Fruit fly (Drosophila melanogaster) whole organism, prepupa: ENCODE data around the gene Mst36Fb.

Source experiments
- Blimp-1 ChIP-seq: fragments of 200-800 bp; sonication (Bioruptor generic); optimal IDR thresholded peaks from 3 replicates; lab custom pipeline; 2017; ENCODE audit warnings: missing biosample characterization, missing genetic modification characterization, mild to moderate bottlenecking, moderate library complexity, missing genetic modification reagents
- CG10631 ChIP-seq: fragments of 200-800 bp; sonication (Bioruptor generic); optimal IDR thresholded peaks from 2 replicates; lab custom pipeline; 2016; ENCODE audit warnings: missing biosample characterization, missing genetic modification characterization
- CG11294 ChIP-seq: fragments of 200-800 bp; sonication (Bioruptor generic); IDR thresholded peaks from 2 replicates; pipeline ENCODE4 v1.3.6; 2022; ENCODE audit warnings: missing biosample characterization, missing genetic modification characterization
- CG11762 ChIP-seq: fragments of 200-800 bp; sonication (Bioruptor generic); optimal IDR thresholded peaks from 3 replicates; lab custom pipeline; 2016; ENCODE audit warnings: missing biosample characterization, missing genetic modification characterization; ENCODE audit not compliant: insufficient read depth
- CG11902 ChIP-seq: fragments of 200-800 bp; sonication (Bioruptor generic); optimal IDR thresholded peaks from 3 replicates; lab custom pipeline; 2016; ENCODE audit warnings: missing biosample characterization, missing genetic modification characterization
- CG15336 ChIP-seq: fragments of 200-800 bp; sonication (Bioruptor generic); IDR thresholded peaks from 2 replicates; pipeline ENCODE4 v1.3.6; 2022; ENCODE audit warnings: missing biosample characterization, missing genetic modification characterization
- CG1621 ChIP-seq: fragments of 200-800 bp; sonication (Bioruptor generic); optimal IDR thresholded peaks from 3 replicates; lab custom pipeline; 2018; ENCODE audit warnings: missing biosample characterization, mild to moderate bottlenecking, missing genetic modification characterization
- CG16779 ChIP-seq: fragments of 200-800 bp; sonication (Bioruptor generic); optimal IDR thresholded peaks from 3 replicates; lab custom pipeline; 2017; ENCODE audit warnings: missing biosample characterization, mild to moderate bottlenecking, missing genetic modification characterization
- CG3032 ChIP-seq: fragments of 200-800 bp; optimal IDR thresholded peaks from 2 replicates; lab custom pipeline; 2019; ENCODE audit warnings: missing biosample characterization, mild to moderate bottlenecking, missing genetic modification characterization, moderate library complexity
- CG31627 ChIP-seq: fragments of 200-800 bp; sonication (Bioruptor generic); optimal IDR thresholded peaks from 3 replicates; lab custom pipeline; 2016; ENCODE audit warnings: missing biosample characterization, missing genetic modification characterization
- CG32006 ChIP-seq: fragments of 200-800 bp; sonication (Bioruptor generic); optimal IDR thresholded peaks from 3 replicates; lab custom pipeline; 2017; ENCODE audit warnings: missing biosample characterization, mild to moderate bottlenecking, missing genetic modification characterization
- CG34406 ChIP-seq: fragments of 200-800 bp; sonication (Bioruptor generic); optimal IDR thresholded peaks from 3 replicates; lab custom pipeline; 2016; ENCODE audit warnings: missing biosample characterization, missing genetic modification characterization
- CG3919 ChIP-seq: fragments of 200-800 bp; sonication (Bioruptor generic); optimal IDR thresholded peaks from 3 replicates; lab custom pipeline; 2016; ENCODE audit warnings: missing biosample characterization, missing genetic modification characterization
- CG4318 ChIP-seq: fragments of 200-800 bp; sonication (Bioruptor generic); optimal IDR thresholded peaks from 3 replicates; lab custom pipeline; 2017; ENCODE audit warnings: missing biosample characterization, mild to moderate bottlenecking, missing genetic modification characterization
- CG6163 ChIP-seq: fragments of 200-800 bp; sonication (Bioruptor generic); IDR thresholded peaks from 3 replicates; pipeline ENCODE4 v1.3.6; 2022; ENCODE audit warnings: missing biosample characterization, missing genetic modification characterization
- CG6792 ChIP-seq: fragments of 200-800 bp; sonication (Bioruptor generic); optimal IDR thresholded peaks from 3 replicates; lab custom pipeline; 2016; ENCODE audit warnings: missing biosample characterization, missing genetic modification characterization
- CG6854 ChIP-seq: fragments of 200-800 bp; sonication (Bioruptor generic); optimal IDR thresholded peaks from 2 replicates; lab custom pipeline; 2017; ENCODE audit warnings: missing biosample characterization, mild to moderate bottlenecking, missing genetic modification characterization
- CG7368 ChIP-seq: fragments of 200-800 bp; sonication (Bioruptor generic); optimal IDR thresholded peaks from 3 replicates; lab custom pipeline; 2016; ENCODE audit warnings: missing biosample characterization, missing genetic modification characterization
- CG8119 ChIP-seq: fragments of 200-800 bp; sonication (Bioruptor generic); IDR thresholded peaks from 3 replicates; pipeline ENCODE4 v1.3.6; 2022; ENCODE audit warnings: missing biosample characterization, missing genetic modification characterization
- Eip75B ChIP-seq: fragments of 200-800 bp; sonication (Bioruptor generic); optimal IDR thresholded peaks from 3 replicates; lab custom pipeline; 2016; ENCODE audit warnings: missing biosample characterization, missing genetic modification characterization
- Eip78C ChIP-seq: fragments of 200-800 bp; sonication (Bioruptor generic); peaks from one replicate; lab custom pipeline; 2016; ENCODE audit warnings: missing biosample characterization, missing genetic modification characterization
- Eip93F ChIP-seq: fragments of 200-800 bp; sonication (Bioruptor generic); optimal IDR thresholded peaks from 2 replicates; lab custom pipeline; 2016; ENCODE audit warnings: missing biosample characterization, mild to moderate bottlenecking, missing genetic modification characterization
- Ets21C ChIP-seq: fragments of 200-800 bp; sonication (Bioruptor generic); optimal IDR thresholded peaks from 3 replicates; lab custom pipeline; 2016; ENCODE audit warnings: missing biosample characterization, missing genetic modification characterization
- Ets96B ChIP-seq: fragments of 200-800 bp; optimal IDR thresholded peaks from 2 replicates; lab custom pipeline; 2019; ENCODE audit warnings: missing biosample characterization, mild to moderate bottlenecking, missing genetic modification characterization, moderate library complexity
- Gug ChIP-seq: fragments of 200-800 bp; sonication (Bioruptor generic); IDR thresholded peaks from 2 replicates; pipeline ENCODE4 v1.3.6; 2022; ENCODE audit warnings: missing biosample characterization, missing genetic modification characterization
- Lpt ChIP-seq: fragments of 200-800 bp; sonication (Bioruptor generic); optimal IDR thresholded peaks from 3 replicates; lab custom pipeline; 2016; ENCODE audit warnings: missing biosample characterization, missing genetic modification characterization
- Met ChIP-seq: fragments of 200-800 bp; sonication (Bioruptor generic); optimal IDR thresholded peaks from 3 replicates; lab custom pipeline; 2016; ENCODE audit warnings: missing biosample characterization, missing genetic modification characterization
- OdsH ChIP-seq: fragments of 200-800 bp; sonication (Bioruptor generic); optimal IDR thresholded peaks from 3 replicates; lab custom pipeline; 2016; ENCODE audit warnings: missing biosample characterization, missing genetic modification characterization
- Smox ChIP-seq: fragments of 200-800 bp; sonication (Bioruptor generic); optimal IDR thresholded peaks from 3 replicates; lab custom pipeline; 2016; ENCODE audit warnings: missing biosample characterization, missing genetic modification characterization
- Sox102F ChIP-seq: fragments of 200-800 bp; sonication (Bioruptor generic); optimal IDR thresholded peaks from 2 replicates; lab custom pipeline; 2016; ENCODE audit warnings: missing biosample characterization, mild to moderate bottlenecking, missing genetic modification characterization
- Sox14 ChIP-seq: fragments of 200-800 bp; sonication (Bioruptor generic); optimal IDR thresholded peaks from 3 replicates; lab custom pipeline; 2016; ENCODE audit warnings: missing biosample characterization, missing genetic modification characterization
- achi ChIP-seq: fragments of 200-800 bp; sonication (Bioruptor generic); optimal IDR thresholded peaks from 3 replicates; lab custom pipeline; 2016; ENCODE audit warnings: missing biosample characterization, missing genetic modification characterization
- acj6 ChIP-seq: fragments of 200-800 bp; sonication (Bioruptor generic); optimal IDR thresholded peaks from 3 replicates; lab custom pipeline; 2016; ENCODE audit warnings: missing biosample characterization, missing genetic modification characterization
- dac ChIP-seq: fragments of 200-800 bp; sonication (Bioruptor generic); optimal IDR thresholded peaks from 2 replicates; lab custom pipeline; 2017; ENCODE audit warnings: missing biosample characterization, mild to moderate bottlenecking, missing genetic modification characterization
- dsx ChIP-seq: fragments of 200-800 bp; optimal IDR thresholded peaks from 3 replicates; lab custom pipeline; 2019; ENCODE audit warnings: missing biosample characterization, mild to moderate bottlenecking, missing genetic modification characterization, moderate library complexity; ENCODE audit not compliant: poor library complexity, severe bottlenecking
- esn ChIP-seq: fragments of 200-800 bp; sonication (Bioruptor generic); optimal IDR thresholded peaks from 2 replicates; lab custom pipeline; 2016; ENCODE audit warnings: missing biosample characterization, mild to moderate bottlenecking, missing genetic modification characterization, moderate library complexity
- fd59A ChIP-seq: fragments of 200-800 bp; sonication (Bioruptor generic); optimal IDR thresholded peaks from 2 replicates; lab custom pipeline; 2017; ENCODE audit warnings: missing biosample characterization, mild to moderate bottlenecking, missing genetic modification characterization, missing genetic modification reagents
- fd85E ChIP-seq: fragments of 200-800 bp; sonication (Bioruptor generic); optimal IDR thresholded peaks from 3 replicates; lab custom pipeline; 2016; ENCODE audit warnings: missing biosample characterization, missing genetic modification characterization
- fkh ChIP-seq: fragments of 200-800 bp; sonication (Bioruptor generic); optimal IDR thresholded peaks from 3 replicates; lab custom pipeline; 2017; ENCODE audit warnings: missing biosample characterization, mild to moderate bottlenecking, missing genetic modification characterization, moderate library complexity
- lz ChIP-seq: fragments of 200-800 bp; sonication (Bioruptor generic); optimal IDR thresholded peaks from 3 replicates; lab custom pipeline; 2016; ENCODE audit warnings: missing biosample characterization, missing genetic modification characterization
- net ChIP-seq: fragments of 200-800 bp; sonication (Bioruptor generic); optimal IDR thresholded peaks from 3 replicates; lab custom pipeline; 2016; ENCODE audit warnings: missing biosample characterization, missing genetic modification characterization
- salr ChIP-seq, 2 experiments: fragments of 200-800 bp; sonication (Bioruptor generic); optimal IDR thresholded peaks; 3 replicates each; lab custom pipeline; 2016 to 2018; ENCODE audit warnings: missing biosample characterization in 2 of 2, missing genetic modification characterization in 2 of 2, mild to moderate bottlenecking in 1 of 2
- spab ChIP-seq: fragments of 200-800 bp; sonication (Bioruptor generic); optimal IDR thresholded peaks from 2 replicates; lab custom pipeline; 2017; ENCODE audit warnings: missing biosample characterization, mild to moderate bottlenecking, missing genetic modification characterization, missing genetic modification reagents
- ss ChIP-seq, 2 experiments: fragments of 200-800 bp; sonication (Bioruptor generic); optimal IDR thresholded peaks; 2 replicates in 1 of 2; 3 replicates in 1 of 2; lab custom pipeline; 2017 to 2018; ENCODE audit warnings: mild to moderate bottlenecking in 2 of 2, missing biosample characterization in 2 of 2, missing genetic modification characterization in 2 of 2, moderate library complexity in 1 of 2
- svp ChIP-seq: fragments of 200-800 bp; sonication (Bioruptor generic); peaks from one replicate; lab custom pipeline; 2016; ENCODE audit warnings: missing biosample characterization, missing genetic modification characterization
- topi ChIP-seq: fragments of 200-800 bp; sonication (Bioruptor generic); optimal IDR thresholded peaks from 3 replicates; lab custom pipeline; 2016; ENCODE audit warnings: missing biosample characterization, missing genetic modification characterization
- vri ChIP-seq: fragments of 200-800 bp; sonication (Bioruptor generic); optimal IDR thresholded peaks from 3 replicates; lab custom pipeline; 2016; ENCODE audit warnings: missing biosample characterization, mild to moderate bottlenecking, missing genetic modification characterization

Mst36Fb gene

dm6 chr2L:18705617-18706046, 30.7 kb upstream of the Mst36Fb start, which contains the start of gene Jwa (continued):
- peak; percentile 32 for TF ChIP-seq fkh
- peak; percentile 95 for TF ChIP-seq Sox102F (GFP tag; lab: Kevin White, UChicago)
- peak; percentile 95 for TF ChIP-seq svp (GFP tag; lab: Kevin White, UChicago)
- peak; percentile 79 for TF ChIP-seq CG3032 (tag; lab: Kevin White, UChicago)
- peak; percentile 77 for TF ChIP-seq Gug (GFP tag; lab: Robert Waterston, UW)
- no peak for TF ChIP-seq CG6854 (GFP tag; lab: Kevin White, UChicago)
- peak; percentile 84 for TF ChIP-seq CG8119 (GFP tag; lab: Robert Waterston, UW)
- no peak for TF ChIP-seq CG16779 (tag; lab: Kevin White, UChicago)
- TF ChIP-seq CG3919 (GFP tag; lab: Kevin White, UChicago), result peak; percentile 78
- peak; percentile 78 for TF ChIP-seq CG11902 (GFP tag; lab: Kevin White, UChicago)
- TF ChIP-seq esn, result peak; percentile 97
- peak; percentile 80 for TF ChIP-seq CG34406
- TF ChIP-seq fd85E (GFP tag; lab: Kevin White, UChicago), result no peak
- TF ChIP-seq topi (GFP tag; lab: Kevin White, UChicago), result peak; percentile 85
- TF ChIP-seq CG7368, result peak; percentile 67
- peak; percentile 92 for TF ChIP-seq CG6792 (GFP tag; lab: Kevin White, UChicago)

- TF ChIP-seq Gug (GFP tag; lab: Robert Waterston, UW), result peak; percentile 85
- TF ChIP-seq net (GFP tag; lab: Kevin White, UChicago), result peak; percentile 60
- peak; percentile 66 for TF ChIP-seq topi (GFP tag; lab: Kevin White, UChicago)
- TF ChIP-seq fd85E (GFP tag; lab: Kevin White, UChicago), result no peak
- peak; percentile 54 to 80 for TF ChIP-seq salr (GFP tag; optimal IDR thresholded peaks at IDR 0.05; lab: Kevin White, UChicago)
- TF ChIP-seq CG10631 (GFP tag; lab: Kevin White, UChicago), result peak; percentile 93
- TF ChIP-seq Eip75B (GFP tag; lab: Kevin White, UChicago), result no peak
- TF ChIP-seq spab (GFP tag; lab: Kevin White, UChicago), result no peak
- peak; percentile 83 for TF ChIP-seq Sox14 (GFP tag; lab: Kevin White, UChicago)
- no peak for TF ChIP-seq Eip93F (GFP tag; lab: Kevin White, UChicago)
- TF ChIP-seq esn, result peak; percentile 78
- peak; percentile 82 for TF ChIP-seq achi (GFP tag; lab: Kevin White, UChicago)
- TF ChIP-seq fd59A (GFP tag; lab: Kevin White, UChicago), result peak; percentile 71
- peak; percentile 55 for TF ChIP-seq CG7368
- peak; percentile 73 for TF ChIP-seq dac (GFP tag; lab: Kevin White, UChicago)
- peak; percentile 91 for TF ChIP-seq fkh
- peak; percentile 92 for TF ChIP-seq Eip78C (GFP tag; lab: Kevin White, UChicago)
- peak; percentile 40 for TF ChIP-seq CG11762 (GFP tag; lab: Kevin White, UChicago)
- peak; percentile 75 for TF ChIP-seq Lpt (GFP tag; lab: Kevin White, UChicago)
- TF ChIP-seq CG8119 (GFP tag; lab: Robert Waterston, UW), result peak; percentile 85
- no peak for TF ChIP-seq Smox (GFP tag; lab: Kevin White, UChicago)
- TF ChIP-seq Blimp-1 (GFP tag; lab: Kevin White, UChicago), result peak; percentile 61
- peak; percentile 11 for TF ChIP-seq vri (GFP tag; lab: Kevin White, UChicago)
- TF ChIP-seq dsx (GFP tag; lab: Kevin White, UChicago), result peak; percentile 84
- TF ChIP-seq CG3032 (tag; lab: Kevin White, UChicago), result peak; percentile 92
- peak; percentile 84 for TF ChIP-seq CG11294
- TF ChIP-seq CG6854 (GFP tag; lab: Kevin White, UChicago), result peak; percentile 10
- TF ChIP-seq Ets21C (GFP tag; lab: Kevin White, UChicago), result peak; percentile 65
- TF ChIP-seq acj6, result peak; percentile 82
- peak; percentile 87 for TF ChIP-seq Ets96B
- peak; percentile 76 for TF ChIP-seq CG6163
- peak; percentile 42 for TF ChIP-seq CG1621 (tag; lab: Kevin White, UChicago)
- peak; percentile 79 for TF ChIP-seq CG31627 (GFP tag; lab: Kevin White, UChicago)
- TF ChIP-seq lz (GFP tag; lab: Kevin White, UChicago), result peak; percentile 68
- peak; percentile 93 for TF ChIP-seq CG32006 (GFP tag; lab: Kevin White, UChicago)
- TF ChIP-seq CG15336 (GFP tag; lab: Robert Waterston, UW), result peak; percentile 77
- no peak for TF ChIP-seq CG4318 (GFP tag; lab: Kevin White, UChicago)
- peak in 1 of 2 experiments; percentile 83 for TF ChIP-seq ss (GFP tag; optimal IDR thresholded peaks at IDR 0.05; lab: Kevin White, UChicago)
- TF ChIP-seq Met, result no peak
- peak; percentile 89 for TF ChIP-seq OdsH (GFP tag; lab: Kevin White, UChicago)
Measured at dm6 chr2L:18702721-18703488, 28.0 kb upstream of the Mst36Fb start, which contains the start of the genes CG10376 and CG10343. Gene CG10376 (minus strand): TSS chr2L:18703105. Gene CG10343 (plus strand): TSS chr2L:18703473.
